Fruit fly (Drosophila melanogaster) whole organism, embryonic: ENCODE data around the gene CG5181.

Source experiments
- Asciz ChIP-seq: fragments of 200-800 bp; sonication (Bioruptor generic); optimal IDR thresholded peaks from 2 replicates; lab custom pipeline; 2017; ENCODE audit warnings: missing biosample characterization, mild to moderate bottlenecking, missing genetic modification characterization, missing genetic modification reagents
- CG1024 ChIP-seq: fragments of 200-800 bp; sonication (Bioruptor generic); IDR thresholded peaks from 2 replicates; pipeline ENCODE4 v1.3.6; 2022; ENCODE audit warnings: missing biosample characterization, missing genetic modification characterization
- CG11247 ChIP-seq: fragments of 200-800 bp; sonication (Bioruptor generic); IDR thresholded peaks from 2 replicates; pipeline ENCODE4 v1.3.6; 2022; ENCODE audit warnings: missing biosample characterization, missing genetic modification characterization
- CG11723 ChIP-seq: fragments of 200-800 bp; sonication (Bioruptor generic); optimal IDR thresholded peaks from 2 replicates; lab custom pipeline; 2017; ENCODE audit warnings: missing biosample characterization, mild to moderate bottlenecking, missing genetic modification characterization
- CG1233 ChIP-seq: fragments of 200-800 bp; sonication (Bioruptor generic); optimal IDR thresholded peaks from 4 replicates; lab custom pipeline; 2018; ENCODE audit warnings: missing biosample characterization, mild to moderate bottlenecking, missing genetic modification characterization
- CG14441 ChIP-seq: fragments of 200-800 bp; sonication (Bioruptor generic); IDR thresholded peaks from 2 replicates; pipeline ENCODE4 v1.3.6; 2022; ENCODE audit warnings: missing biosample characterization, missing genetic modification characterization
- CG14965 ChIP-seq: fragments of 200-800 bp; sonication (Bioruptor generic); optimal IDR thresholded peaks from 2 replicates; lab custom pipeline; 2016; ENCODE audit warnings: missing biosample characterization, missing genetic modification characterization, borderline replicate concordance
- CG1603 ChIP-seq: fragments of 200-800 bp; sonication (Bioruptor generic); optimal IDR thresholded peaks from 2 replicates; lab custom pipeline; 2019; ENCODE audit warnings: missing biosample characterization, mild to moderate bottlenecking, missing genetic modification characterization, moderate library complexity
- CG18599 ChIP-seq: fragments of 200-800 bp; sonication (Bioruptor generic); optimal IDR thresholded peaks from 3 replicates; lab custom pipeline; 2017; ENCODE audit warnings: missing biosample characterization, missing genetic modification characterization, mild to moderate bottlenecking, moderate library complexity, missing genetic modification reagents
- CG2120 ChIP-seq: fragments of 200-800 bp; sonication (Bioruptor generic); optimal IDR thresholded peaks from 3 replicates; lab custom pipeline; 2016; ENCODE audit warnings: missing biosample characterization, missing genetic modification characterization
- CG3407 ChIP-seq: fragments of 200-800 bp; sonication (Bioruptor generic); optimal IDR thresholded peaks from 2 replicates; lab custom pipeline; 2018; ENCODE audit warnings: missing biosample characterization, mild to moderate bottlenecking, missing genetic modification characterization
- CG4328 ChIP-seq: fragments of 200-800 bp; sonication (Bioruptor generic); optimal IDR thresholded peaks from 3 replicates; lab custom pipeline; 2017; ENCODE audit warnings: missing biosample characterization, missing genetic modification reagents, missing genetic modification characterization
- CG43689 ChIP-seq: fragments of 200-800 bp; sonication (Bioruptor generic); IDR thresholded peaks from 2 replicates; pipeline ENCODE4 v1.3.6; 2022; ENCODE audit warnings: missing biosample characterization, missing genetic modification characterization
- CG4617 ChIP-seq: fragments of 200-800 bp; sonication (Bioruptor generic); optimal IDR thresholded peaks from 3 replicates; lab custom pipeline; 2016; ENCODE audit warnings: missing biosample characterization, missing genetic modification characterization, borderline replicate concordance
- CG5953 ChIP-seq: fragments of 200-800 bp; sonication (Bioruptor generic); IDR thresholded peaks from 2 replicates; pipeline ENCODE4 v1.3.6; 2022; ENCODE audit warnings: missing biosample characterization, missing genetic modification characterization
- CG7357 ChIP-seq: fragments of 200-800 bp; sonication (Bioruptor generic); IDR thresholded peaks from 3 replicates; pipeline ENCODE4 v1.3.6; 2022; ENCODE audit warnings: missing biosample characterization, missing genetic modification characterization
- CG8478 ChIP-seq: fragments of >200 bp; optimal IDR thresholded peaks from 2 replicates; lab custom pipeline; 2018
- CG8765 ChIP-seq: fragments of 200-800 bp; sonication (Bioruptor generic); IDR thresholded peaks from 2 replicates; pipeline ENCODE4 v1.3.6; 2022; ENCODE audit warnings: missing biosample characterization, missing genetic modification characterization
- Camta ChIP-seq: fragments of 200-800 bp; sonication (Bioruptor generic); optimal IDR thresholded peaks from 2 replicates; lab custom pipeline; 2016; ENCODE audit warnings: missing biosample characterization, missing genetic modification characterization
- CoRest ChIP-seq: fragments of 200-800 bp; sonication (Bioruptor generic); optimal IDR thresholded peaks from 3 replicates; lab custom pipeline; 2018; ENCODE audit warnings: missing biosample characterization, mild to moderate bottlenecking, missing genetic modification characterization, moderate library complexity
- D19A ChIP-seq: fragments of 200-800 bp; optimal IDR thresholded peaks from 3 replicates; lab custom pipeline; 2019; ENCODE audit warnings: missing biosample characterization, mild to moderate bottlenecking, missing genetic modification characterization, moderate library complexity
- D19B ChIP-seq: fragments of 200-800 bp; sonication (Bioruptor generic); optimal IDR thresholded peaks from 2 replicates; lab custom pipeline; 2017; ENCODE audit warnings: missing biosample characterization, mild to moderate bottlenecking, missing genetic modification characterization
- Dek ChIP-seq: fragments of 200-800 bp; sonication (Bioruptor generic); optimal IDR thresholded peaks from 3 replicates; lab custom pipeline; 2019; ENCODE audit warnings: missing biosample characterization, mild to moderate bottlenecking, missing genetic modification characterization, moderate library complexity
- Dfd ChIP-seq, 2 experiments: fragments of >200 bp; optimal IDR thresholded peaks; 2 replicates each; lab custom pipeline; 2017; ENCODE audit warnings: missing biosample characterization in 2 of 2, missing genetic modification characterization in 2 of 2
- Dip2 ChIP-seq: fragments of 200-800 bp; sonication (Bioruptor generic); IDR thresholded peaks from 2 replicates; pipeline ENCODE4 v1.3.6; 2022; ENCODE audit warnings: missing biosample characterization, missing genetic modification characterization
- Dref ChIP-seq: fragments of 200-800 bp; sonication (Bioruptor generic); IDR thresholded peaks from 2 replicates; pipeline ENCODE4 v1.3.6; 2022; ENCODE audit warnings: missing biosample characterization, missing genetic modification characterization
- GATAe ChIP-seq: fragments of 200-800 bp; sonication (Bioruptor generic); conservative IDR thresholded peaks from 2 replicates; pipeline ENCODE4 v1.3.6; 2022; ENCODE audit warnings: missing biosample characterization, missing genetic modification characterization
- Meics ChIP-seq: fragments of 200-800 bp; sonication (Bioruptor generic); optimal IDR thresholded peaks from 2 replicates; lab custom pipeline; 2017; ENCODE audit warnings: missing biosample characterization, mild to moderate bottlenecking, missing genetic modification characterization
- Nf-YB ChIP-seq: fragments of 200-800 bp; sonication (Bioruptor generic); optimal IDR thresholded peaks from 3 replicates; lab custom pipeline; 2019; ENCODE audit warnings: missing biosample characterization, mild to moderate bottlenecking, missing genetic modification characterization, moderate library complexity
- Usf ChIP-seq: fragments of 200-800 bp; sonication (Bioruptor generic); optimal IDR thresholded peaks from 2 replicates; lab custom pipeline; 2017; ENCODE audit warnings: missing genotype, missing biosample characterization, missing genetic modification characterization
- Xbp1 ChIP-seq: fragments of 200-800 bp; sonication (Bioruptor generic); optimal IDR thresholded peaks from 3 replicates; lab custom pipeline; 2016; ENCODE audit warnings: missing biosample characterization, mild to moderate bottlenecking, missing genetic modification characterization
- cad ChIP-seq: fragments of >200 bp; optimal IDR thresholded peaks from 2 replicates; lab custom pipeline; 2017; ENCODE audit warnings: missing biosample characterization, missing genetic modification characterization
- ci ChIP-seq: fragments of 200-800 bp; sonication (Bioruptor generic); IDR thresholded peaks from 3 replicates; pipeline ENCODE4 v1.3.6; 2022; ENCODE audit warnings: missing biosample characterization, missing genetic modification characterization
- crc ChIP-seq: fragments of 200-800 bp; sonication (Bioruptor generic); optimal IDR thresholded peaks from 2 replicates; lab custom pipeline; 2016; ENCODE audit warnings: missing biosample characterization, missing genetic modification characterization
- fd3F ChIP-seq: fragments of 200-800 bp; sonication (Bioruptor generic); optimal IDR thresholded peaks from 2 replicates; lab custom pipeline; 2018; ENCODE audit warnings: missing biosample characterization, mild to moderate bottlenecking, missing genetic modification characterization, moderate library complexity
- gsb-n ChIP-seq: fragments of 200-800 bp; sonication (Bioruptor generic); optimal IDR thresholded peaks from 3 replicates; lab custom pipeline; 2018; ENCODE audit warnings: missing biosample characterization, mild to moderate bottlenecking, missing genetic modification characterization
- hkb ChIP-seq, 2 experiments: fragments of 200-800 bp in 1 of 2; fragments of >200 bp in 1 of 2; sonication (Bioruptor generic) in 1 of 2; IDR thresholded peaks in 1 of 2; optimal IDR thresholded peaks in 1 of 2; 2 replicates each; pipeline versions ENCODE4 v1.3.6 to Lab custom; 2017 to 2022; ENCODE audit warnings: missing biosample characterization in 1 of 2, missing genetic modification characterization in 1 of 2
- kay ChIP-seq: fragments of 200-800 bp; sonication (Bioruptor generic); optimal IDR thresholded peaks from 2 replicates; lab custom pipeline; 2016; ENCODE audit warnings: missing biosample characterization, missing genetic modification characterization
- knrl ChIP-seq: fragments of 200-800 bp; sonication (Bioruptor generic); IDR thresholded peaks from 3 replicates; pipeline ENCODE4 v1.3.6; 2022; ENCODE audit warnings: missing biosample characterization, missing genetic modification characterization; ENCODE audit not compliant: partially characterized antibody
- mam ChIP-seq: fragments of 200-800 bp; sonication (Bioruptor generic); optimal IDR thresholded peaks from 3 replicates; lab custom pipeline; 2016; ENCODE audit warnings: missing biosample characterization, missing genetic modification characterization
- mirr ChIP-seq: fragments of 200-800 bp; sonication (Bioruptor generic); optimal IDR thresholded peaks from 3 replicates; lab custom pipeline; 2018; ENCODE audit warnings: missing biosample characterization, mild to moderate bottlenecking, missing genetic modification characterization
- pan ChIP-seq, 4 experiments: fragments of >200 bp in 3 of 4; fragments of 200-800 bp in 1 of 4; sonication (Bioruptor generic) in 1 of 4; optimal IDR thresholded peaks in 3 of 4; IDR thresholded peaks in 1 of 4; 2 replicates each; pipeline versions ENCODE4 v1.3.6 to Lab custom; 2017 to 2022; ENCODE audit warnings: missing biosample characterization in 2 of 4, missing genetic modification characterization in 2 of 4, mixed read lengths in 1 of 4
- peb ChIP-seq: fragments of 200-800 bp; sonication (Bioruptor generic); IDR thresholded peaks from 2 replicates; pipeline ENCODE4 v1.3.6; 2022; ENCODE audit warnings: missing biosample characterization, missing genetic modification characterization
- pita ChIP-seq: fragments of 200-800 bp; sonication (Bioruptor generic); optimal IDR thresholded peaks from 2 replicates; lab custom pipeline; 2017; ENCODE audit warnings: missing biosample characterization, mild to moderate bottlenecking, missing genetic modification characterization
- rib ChIP-seq: fragments of 200-800 bp; sonication (Bioruptor generic); IDR thresholded peaks from 2 replicates; pipeline ENCODE4 v1.3.6; 2022; ENCODE audit warnings: missing biosample characterization, missing genetic modification characterization
- run ChIP-seq: fragments of 200-800 bp; sonication (Bioruptor generic); optimal IDR thresholded peaks from 3 replicates; lab custom pipeline; 2018; ENCODE audit warnings: missing biosample characterization, mild to moderate bottlenecking, missing genetic modification characterization
- sna ChIP-seq: fragments of 200-800 bp; sonication (Bioruptor generic); IDR thresholded peaks from 2 replicates; pipeline ENCODE4 v1.3.6; 2022; ENCODE audit warnings: missing biosample characterization, missing genetic modification characterization; ENCODE audit not compliant: partially characterized antibody
- so ChIP-seq: fragments of 200-800 bp; sonication (Bioruptor generic); IDR thresholded peaks from 3 replicates; pipeline ENCODE4 v1.3.6; 2022; ENCODE audit warnings: missing biosample characterization, missing genetic modification characterization
- sug ChIP-seq: fragments of 200-800 bp; optimal IDR thresholded peaks from 2 replicates; lab custom pipeline; 2019; ENCODE audit warnings: missing biosample characterization, mild to moderate bottlenecking, missing genetic modification characterization, moderate library complexity
- z ChIP-seq: fragments of 200-800 bp; sonication (Bioruptor generic); IDR thresholded peaks from 3 replicates; pipeline ENCODE4 v1.3.6; 2022; ENCODE audit warnings: missing biosample characterization, missing genetic modification characterization

The CG5181 gene

dm6 chr2L:7395813-7396212 lies 13.8 kb downstream of the CG5181 start (continued):
- TF ChIP-seq Dfd (GFP tag; optimal IDR thresholded peaks at IDR 0.05; lab: Kevin White, UChicago): no peak
- TF ChIP-seq gsb-n (tag; lab: Kevin White, UChicago): peak; percentile 65
- no peak for TF ChIP-seq pan (optimal IDR thresholded peaks at IDR 0.05; lab: Kevin White, UChicago)
- TF ChIP-seq pan (GFP tag; optimal IDR thresholded peaks at IDR 0.05 in 1 of 2, IDR thresholded peaks at IDR 0.05 in 1 of 2): peak in 1 of 2 experiments; percentile 53
- TF ChIP-seq kay (GFP tag; lab: Kevin White, UChicago): no peak
- 0 out of 2 replicates have a peak, but pooled peaks have one; percentile 14 for TF ChIP-seq CG43689 (GFP tag; lab: Robert Waterston, UW)
- TF ChIP-seq CG1024 (GFP tag; lab: Robert Waterston, UW): peak; percentile 15; the same call in 1 of the 2 replicates
- no peak for TF ChIP-seq Usf (GFP tag; lab: Kevin White, UChicago)
- TF ChIP-seq Nf-YB: peak; percentile 25
- TF ChIP-seq mirr (GFP tag; lab: Kevin White, UChicago): no peak
- TF ChIP-seq Xbp1 (GFP tag; lab: Kevin White, UChicago): peak; percentile 48
- no peak for TF ChIP-seq knrl
- no peak for TF ChIP-seq z (GFP tag; lab: Robert Waterston, UW)
- TF ChIP-seq so (GFP tag; lab: Robert Waterston, UW): 0 out of 3 replicates have a peak, but pooled peaks have one; percentile 52
- no peak for TF ChIP-seq GATAe
- no peak for TF ChIP-seq CG4328 (GFP tag; lab: Kevin White, UChicago)
- no peak for TF ChIP-seq Dip2 (GFP tag; lab: Robert Waterston, UW)
- TF ChIP-seq CG14441: peak; percentile 45
- TF ChIP-seq Asciz (GFP tag; lab: Kevin White, UChicago): peak; percentile 46
- peak; percentile 23 for TF ChIP-seq sug
- no peak for TF ChIP-seq CG11723 (GFP tag; lab: Kevin White, UChicago)
- peak; percentile 34 for TF ChIP-seq Dek (tag; lab: Kevin White, UChicago)
- TF ChIP-seq CG8765 (GFP tag; lab: Robert Waterston, UW): no peak
- TF ChIP-seq CG3407 (GFP tag; lab: Kevin White, UChicago): peak; percentile 4
- no peak for TF ChIP-seq hkb (optimal IDR thresholded peaks at IDR 0.05; lab: Kevin White, UChicago)
- peak; percentile 66 for TF ChIP-seq hkb (GFP tag; IDR thresholded peaks at IDR 0.05; lab: Robert Waterston, UW)
- TF ChIP-seq CG8478 (lab: Kevin White, UChicago): no peak
- no peak for TF ChIP-seq Camta (GFP tag; lab: Kevin White, UChicago)
- TF ChIP-seq Dref (GFP tag; lab: Robert Waterston, UW): no peak
- peak; percentile 52 for TF ChIP-seq D19A (tag; lab: Kevin White, UChicago)
- TF ChIP-seq mam: no peak
- TF ChIP-seq crc (GFP tag; lab: Kevin White, UChicago): no peak
- no peak for TF ChIP-seq D19B (GFP tag; lab: Kevin White, UChicago)
- 0 out of 2 replicates have a peak, but pooled peaks have one; percentile 22 for TF ChIP-seq CG11247 (GFP tag; lab: Robert Waterston, UW)
- TF ChIP-seq Meics (GFP tag; lab: Kevin White, UChicago): peak; percentile 66
- TF ChIP-seq run: peak; percentile 29
- no peak for TF ChIP-seq CG7357
- TF ChIP-seq CG4617 (GFP tag; lab: Kevin White, UChicago): no peak
- TF ChIP-seq cad (GFP tag; lab: Kevin White, UChicago): no peak
- TF ChIP-seq ci (GFP tag; lab: Robert Waterston, UW): 0 out of 3 replicates have a peak, but pooled peaks have one; percentile 41
- no peak for TF ChIP-seq CG1233 (GFP tag; lab: Kevin White, UChicago)
- no peak for TF ChIP-seq sna
- peak; percentile 75 for TF ChIP-seq CoRest (tag; lab: Kevin White, UChicago)
- TF ChIP-seq CG2120: peak; percentile 27
- TF ChIP-seq fd3F (GFP tag; lab: Kevin White, UChicago): peak; percentile 58
- TF ChIP-seq pita (GFP tag; lab: Kevin White, UChicago): no peak
- no peak for TF ChIP-seq peb
- no peak for TF ChIP-seq CG14965
- no peak for TF ChIP-seq CG5953 (GFP tag; lab: Robert Waterston, UW)
- no peak for TF ChIP-seq CG1603 (tag; lab: Kevin White, UChicago)
- TF ChIP-seq rib: peak; percentile 12; the same call in 1 of the 2 replicates
- peak; percentile 63 for TF ChIP-seq CG18599 (GFP tag; lab: Kevin White, UChicago)
